Worm (Caenorhabditis elegans): ENCODE measurements around the gene apy-1.

DNA sequence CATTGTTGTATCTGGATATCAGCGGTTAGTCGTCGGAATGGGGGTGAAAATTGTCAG is 3.9 kb upstream of the apy-1 start, which contains the start of the genes unc-98 and F08C6.18:
- TF ChIP-seq hlh-15 (tag; optimal IDR thresholded peaks at IDR 0.05), result no peak
- TF ChIP-seq pqm-1 (tag; optimal IDR thresholded peaks at IDR 0.05), result no peak
- no peak for TF ChIP-seq fkh-10 (GFP tag; optimal IDR thresholded peaks at IDR 0.05)
- no peak for TF ChIP-seq pros-1 (tag; optimal IDR thresholded peaks at IDR 0.05)
